Worm (Caenorhabditis elegans) whole organism, young adult: ENCODE measurements around the gene stt-3.
A peak's percentile ranks its signal among the peaks of the same experiment; 100 is the strongest.

ENCODE experiments used
- D2030.7 ChIP-seq: fragments of 200-800 bp; sonication (Bioruptor generic); IDR thresholded peaks from 2 replicates; pipeline ENCODE4 v1.3.6; 2022; ENCODE audit warnings: missing genetic modification reagents, missing genetic modification characterization, missing compliant biosample characterization
- F10E7.11 ChIP-seq: sonication (generic microtip); optimal IDR thresholded peaks from 2 replicates; lab custom pipeline; 2017; ENCODE audit warnings: mild to moderate bottlenecking, missing genetic modification characterization, moderate library complexity, missing compliant biosample characterization
- F23B12.7 ChIP-seq: sonication (generic microtip); optimal IDR thresholded peaks from 2 replicates; lab custom pipeline; 2017; ENCODE audit warnings: missing genetic modification characterization, mild to moderate bottlenecking, missing compliant biosample characterization, antibody characterized with exemption, moderate library complexity; ENCODE audit not compliant: insufficient read depth
- F33H1.4 ChIP-seq: fragments of 200-800 bp; sonication (Bioruptor generic); IDR thresholded peaks from 2 replicates; pipeline ENCODE4 v1.3.6; 2022; ENCODE audit warnings: missing genetic modification reagents, missing genetic modification characterization, missing compliant biosample characterization
- F49E8.2 ChIP-seq: sonication (generic microtip); optimal IDR thresholded peaks from 3 replicates; lab custom pipeline; 2017; ENCODE audit warnings: missing genetic modification characterization, mild to moderate bottlenecking, missing compliant biosample characterization, antibody characterized with exemption, moderate library complexity; ENCODE audit not compliant: insufficient read depth
- Y95B8A.8 ChIP-seq: fragments of 200-800 bp; sonication (Bioruptor generic); IDR thresholded peaks from 2 replicates; pipeline ENCODE4 v1.3.6; 2022; ENCODE audit warnings: missing genetic modification reagents, missing genetic modification characterization, missing compliant biosample characterization
- attf-3 ChIP-seq: fragments of 200-800 bp; sonication (Bioruptor generic); conservative IDR thresholded peaks from 2 replicates; pipeline ENCODE4 v1.3.6; 2022; ENCODE audit warnings: missing genetic modification reagents, missing genetic modification characterization, missing compliant biosample characterization
- attf-5 ChIP-seq: fragments of 200-800 bp; sonication (Bioruptor generic); optimal IDR thresholded peaks from 2 replicates; lab custom pipeline; 2018; ENCODE audit warnings: mild to moderate bottlenecking, missing genetic modification characterization, missing compliant biosample characterization
- ceh-27 ChIP-seq: fragments of 200-800 bp; sonication (Bioruptor generic); optimal IDR thresholded peaks from 2 replicates; lab custom pipeline; 2018; ENCODE audit warnings: mild to moderate bottlenecking, missing genetic modification characterization, moderate library complexity, missing compliant biosample characterization
- ceh-58 ChIP-seq: fragments of 200-800 bp; sonication (Bioruptor generic); IDR thresholded peaks from 2 replicates; pipeline ENCODE4 v1.3.6; 2022; ENCODE audit warnings: missing genetic modification characterization, missing compliant biosample characterization
- ceh-91 ChIP-seq: fragments of 200-800 bp; sonication (Bioruptor generic); IDR thresholded peaks from 2 replicates; pipeline ENCODE4 v1.3.6; 2022; ENCODE audit warnings: missing genetic modification reagents, missing genetic modification characterization, missing compliant biosample characterization
- dox-1 ChIP-seq: fragments of 200-800 bp; sonication (Bioruptor generic); IDR thresholded peaks from 2 replicates; pipeline ENCODE4 v1.3.6; 2022; ENCODE audit warnings: missing genetic modification reagents, missing genetic modification characterization, missing compliant biosample characterization
- dpl-1 ChIP-seq: fragments of 150-350 bp; optimal IDR thresholded peaks from 2 replicates; lab custom pipeline; 2014; ENCODE audit warnings: missing biosample characterization, missing genetic modification reagents, missing genetic modification characterization
- efl-1 ChIP-seq: fragments of 150-350 bp; optimal IDR thresholded peaks from 2 replicates; lab custom pipeline; 2014; ENCODE audit warnings: missing biosample characterization, missing genetic modification reagents, missing genetic modification characterization
- him-1 ChIP-seq: sonication (generic microtip); optimal IDR thresholded peaks from 2 replicates; lab custom pipeline; 2016; ENCODE audit warnings: missing genotype, missing genetic modification reagents, missing genetic modification characterization, missing compliant biosample characterization
- hmg-1.2 ChIP-seq: fragments of 200-800 bp; sonication (Bioruptor generic); IDR thresholded peaks from 2 replicates; pipeline ENCODE4 v1.3.6; 2022; ENCODE audit warnings: missing genetic modification reagents, missing genetic modification characterization, missing compliant biosample characterization
- hsf-1 ChIP-seq: fragments of 200-800 bp; sonication (Bioruptor generic); IDR thresholded peaks from 2 replicates; pipeline ENCODE4 v1.3.6; 2022; ENCODE audit warnings: missing genetic modification reagents, missing genetic modification characterization, missing compliant biosample characterization
- lag-1 ChIP-seq: fragments of 200-800 bp; sonication (Bioruptor generic); IDR thresholded peaks from 2 replicates; pipeline ENCODE4 v1.3.6; 2022; ENCODE audit warnings: missing genetic modification reagents, missing genetic modification characterization, missing compliant biosample characterization
- let-607 ChIP-seq, 2 experiments: fragments of 200-800 bp in 1 of 2; sonication (Bioruptor generic) in 1 of 2; sonication (generic microtip) in 1 of 2; optimal IDR thresholded peaks; 2 replicates each; lab custom pipeline; 2016 to 2018; ENCODE audit warnings: mild to moderate bottlenecking in 2 of 2, missing compliant biosample characterization in 2 of 2, missing genetic modification characterization in 2 of 2, moderate library complexity in 2 of 2, missing genotype in 1 of 2
- lin-35 ChIP-seq, 3 experiments: fragments of 150-350 bp in 2 of 3; sonication (generic microtip) in 1 of 3; optimal IDR thresholded peaks; 2 replicates each; lab custom pipeline; 2014 to 2018; ENCODE audit warnings: missing biosample characterization in 3 of 3, missing genetic modification characterization in 3 of 3, missing genetic modification reagents in 3 of 3
- lin-40 ChIP-seq: sonication (generic microtip); optimal IDR thresholded peaks from 2 replicates; lab custom pipeline; 2016; ENCODE audit warnings: missing genetic modification characterization, mild to moderate bottlenecking, missing compliant biosample characterization, missing genotype, missing genetic modification reagents
- lsl-1 ChIP-seq: fragments of 200-800 bp; sonication (Bioruptor generic); optimal IDR thresholded peaks from 2 replicates; lab custom pipeline; 2018; ENCODE audit warnings: mild to moderate bottlenecking, missing genetic modification characterization, moderate library complexity, missing compliant biosample characterization
- madf-6 ChIP-seq: fragments of 200-800 bp; sonication (Bioruptor generic); IDR thresholded peaks from 2 replicates; pipeline ENCODE4 v1.3.6; 2022; ENCODE audit warnings: missing genetic modification reagents, missing genetic modification characterization, missing compliant biosample characterization
- mcd-1 ChIP-seq: fragments of 200-800 bp; sonication (Bioruptor generic); IDR thresholded peaks from 2 replicates; pipeline ENCODE4 v1.3.6; 2022; ENCODE audit warnings: missing genetic modification reagents, missing genetic modification characterization, missing compliant biosample characterization
- pbrm-1 ChIP-seq: fragments of 200-800 bp; sonication (Bioruptor generic); IDR thresholded peaks from 2 replicates; pipeline ENCODE4 v1.3.6; 2022; ENCODE audit warnings: missing genetic modification reagents, missing genetic modification characterization, missing compliant biosample characterization
- repo-1 ChIP-seq: sonication (generic microtip); optimal IDR thresholded peaks from 2 replicates; lab custom pipeline; 2017; ENCODE audit warnings: mild to moderate bottlenecking, missing genetic modification characterization, missing compliant biosample characterization
- sdz-38 ChIP-seq: sonication (generic microtip); optimal IDR thresholded peaks from 2 replicates; lab custom pipeline; 2016; ENCODE audit warnings: missing genotype, missing genetic modification characterization, missing compliant biosample characterization
- sea-2 ChIP-seq: fragments of 200-800 bp; sonication (Bioruptor generic); IDR thresholded peaks from 2 replicates; pipeline ENCODE4 v1.3.6; 2022; ENCODE audit warnings: missing genetic modification characterization, missing compliant biosample characterization
- snpc-1.1 ChIP-seq: sonication (generic microtip); optimal IDR thresholded peaks from 2 replicates; lab custom pipeline; 2017; ENCODE audit warnings: missing genetic modification characterization, mild to moderate bottlenecking, missing compliant biosample characterization, antibody characterized with exemption, moderate library complexity, missing genotype, missing genetic modification reagents; ENCODE audit not compliant: insufficient read depth
- snpc-1.3 ChIP-seq: sonication (generic microtip); optimal IDR thresholded peaks from 2 replicates; lab custom pipeline; 2017; ENCODE audit warnings: missing genetic modification characterization, mild to moderate bottlenecking, missing compliant biosample characterization, antibody characterized with exemption, moderate library complexity, missing genotype, missing genetic modification reagents; ENCODE audit not compliant: insufficient read depth
- snpc-3.4 ChIP-seq: sonication (generic microtip); optimal IDR thresholded peaks from 2 replicates; lab custom pipeline; 2017; ENCODE audit warnings: missing genetic modification characterization, mild to moderate bottlenecking, missing compliant biosample characterization, antibody characterized with exemption, moderate library complexity, missing genotype, missing genetic modification reagents
- snpc-4 ChIP-seq, 5 experiments: fragments of 150-350 bp in 1 of 5; sonication (generic microtip) in 4 of 5; optimal IDR thresholded peaks; 2 replicates each; lab custom pipeline; 2014 to 2018; ENCODE audit warnings: missing genetic modification characterization in 5 of 5, missing biosample characterization in 3 of 5, antibody characterized with exemption in 2 of 5, mild to moderate bottlenecking in 2 of 5, missing compliant biosample characterization in 2 of 5, missing genotype in 2 of 5, moderate library complexity in 2 of 5, missing genetic modification reagents in 1 of 5
- unc-62 ChIP-seq: fragments of 150-350 bp; optimal IDR thresholded peaks from 2 replicates; lab custom pipeline; 2014; ENCODE audit warnings: missing biosample characterization, missing genetic modification reagents, missing genetic modification characterization
- zfh-2 ChIP-seq: fragments of 200-800 bp; sonication (Bioruptor generic); conservative IDR thresholded peaks from 2 replicates; pipeline ENCODE4 v1.3.6; 2022; ENCODE audit warnings: missing genetic modification reagents, missing genetic modification characterization, missing compliant biosample characterization
- ztf-25 ChIP-seq: fragments of 200-800 bp; sonication (Bioruptor generic); IDR thresholded peaks from 2 replicates; pipeline ENCODE4 v1.3.6; 2022; ENCODE audit warnings: missing genetic modification reagents, missing genetic modification characterization, missing compliant biosample characterization

stt-3 gene

ce11 chrIII:6206161-6206853 is 42.1 kb upstream of the stt-3 start, which contains the start of the genes sna-3 and rps-3 (continued):
- TF ChIP-seq lag-1 (GFP tag; lab: Robert Waterston, UW) (no peak), pbrm-1 (peak; percentile 64; the same call in 1 of the 2 replicates), lin-40 (peak; percentile 27), lsl-1 (GFP tag; lab: Kevin White, UChicago) (peak; percentile 58), snpc-3.4 (tag; lab: Kevin White, UChicago) (peak; percentile 64), mcd-1 (GFP tag; lab: Robert Waterston, UW) (peak; percentile 72), let-607 (tag; optimal IDR thresholded peaks at IDR 0.05; lab: Kevin White, UChicago) (peak in 1 of 2 experiments; percentile 36), snpc-4 (GFP tag; optimal IDR thresholded peaks at IDR 0.05; lab: Kevin White, UChicago) (peak; percentile 10), snpc-4 (tag; optimal IDR thresholded peaks at IDR 0.05; lab: Kevin White, UChicago) (peak; percentile 26 to 69 (median 42)), snpc-1.1 (tag; lab: Kevin White, UChicago) (peak; percentile 66), efl-1 (GFP tag; lab: Kevin White, UChicago) (peak; percentile 48), hsf-1 (GFP tag; lab: Robert Waterston, UW) (peak; percentile 58; the same call in 1 of the 2 replicates), repo-1 (tag; lab: Kevin White, UChicago) (no peak), dox-1 (GFP tag; lab: Robert Waterston, UW) (0 out of 2 replicates have a peak, but pooled peaks have one; percentile 18), F10E7.11 (tag; lab: Kevin White, UChicago) (no peak), hmg-1.2 (GFP tag; lab: Robert Waterston, UW) (peak; percentile 86), F33H1.4 (GFP tag; lab: Robert Waterston, UW) (peak; percentile 93), attf-5 (GFP tag; lab: Kevin White, UChicago) (peak; percentile 83), him-1 (no peak), dpl-1 (peak; percentile 29), F49E8.2 (peak; percentile 69), unc-62 (GFP tag; lab: Kevin White, UChicago) (peak; percentile 14), Y95B8A.8 (GFP tag; lab: Robert Waterston, UW) (0 out of 2 replicates have a peak, but pooled peaks have one; percentile 42), sea-2 (GFP tag; lab: Robert Waterston, UW) (no peak), ceh-91 (GFP tag; lab: Robert Waterston, UW) (peak; percentile 38; the same call in 1 of the 2 replicates), snpc-1.3 (tag; lab: Kevin White, UChicago) (peak; percentile 55), attf-3 (peak; percentile 61), F23B12.7 (peak; percentile 96), ceh-27 (peak; percentile 50), madf-6 (peak; percentile 58), sdz-38 (tag; lab: Kevin White, UChicago) (no peak), lin-35 (GFP tag; optimal IDR thresholded peaks at IDR 0.05; lab: Kevin White, UChicago) (peak in 1 of 3 experiments; percentile 58)

- TF ChIP-seq F33H1.4 (GFP tag; lab: Robert Waterston, UW) (peak; percentile 26; the same call in 1 of the 2 replicates), ztf-25 (GFP tag; lab: Robert Waterston, UW) (no peak), lin-35 (GFP tag; optimal IDR thresholded peaks at IDR 0.05; lab: Kevin White, UChicago) (no peak), dox-1 (GFP tag; lab: Robert Waterston, UW) (peak; percentile 56; the same call in 1 of the 2 replicates), zfh-2 (GFP tag; lab: Robert Waterston, UW) (peak; percentile 49), ceh-27 (no peak), D2030.7 (peak; percentile 18; the same call in 1 of the 2 replicates), ceh-58 (GFP tag; lab: Robert Waterston, UW) (0 out of 2 replicates have a peak, but pooled peaks have one; percentile 57)
Observed at ce11 chrIII:6207046-6207445, 41.4 kb upstream of the stt-3 start.
